Fruit fly (Drosophila melanogaster): ENCODE data around the gene LSm-4.

LSm-4 gene

DNA sequence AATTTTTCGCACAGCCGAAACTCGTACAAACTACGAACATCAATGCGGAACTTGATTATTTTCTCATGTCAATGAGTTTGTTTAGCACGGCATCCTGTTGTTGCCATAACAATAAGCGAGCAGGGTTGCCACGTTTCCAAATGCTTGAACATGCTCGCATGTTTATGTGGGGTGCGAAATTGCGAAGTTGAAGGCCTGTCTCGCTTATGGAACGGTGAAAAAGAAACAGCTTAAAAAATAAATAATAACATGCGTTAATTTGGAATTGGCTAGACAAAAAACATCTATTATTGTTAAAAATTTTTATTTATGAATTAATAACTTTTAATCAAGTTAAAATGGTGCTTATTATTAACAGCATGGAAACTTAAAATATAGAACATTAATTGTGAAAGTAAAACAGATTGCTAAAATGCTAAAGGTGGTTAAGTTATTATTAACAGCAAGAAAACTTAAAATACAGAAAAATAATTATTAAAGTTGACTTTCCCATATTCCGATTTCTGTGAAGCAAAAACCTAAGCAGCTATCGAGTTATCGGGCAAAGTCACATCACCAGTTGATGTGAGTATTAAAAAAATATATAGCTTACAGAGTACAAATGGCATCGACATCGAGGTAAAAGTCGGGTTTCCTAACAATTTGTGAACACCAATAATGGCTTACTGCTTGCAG is 25.9 kb upstream of the LSm-4 start, which contains the start of the genes Bug22 and TfIIB (continued):
- TF ChIP-seq danr (GFP tag; IDR thresholded peaks at IDR 0.05) (no peak), ems (GFP tag; optimal IDR thresholded peaks at IDR 0.05) (peak; percentile 52), Neu2 (GFP tag; optimal IDR thresholded peaks at IDR 0.05; ENCODE audit: borderline replicate concordance) (no peak), pb (GFP tag; optimal IDR thresholded peaks at IDR 0.05) (no peak), Drgx (GFP tag; IDR thresholded peaks at IDR 0.05) (peak; percentile 51; the same call in 1 of the 2 replicates), gsb (GFP tag; IDR thresholded peaks at IDR 0.05) (0 out of 2 replicates have a peak, but pooled peaks have one; percentile 30), CG4617 (GFP tag; optimal IDR thresholded peaks at IDR 0.05; ENCODE audit: borderline replicate concordance) (peak; percentile 27), Dref (GFP tag; IDR thresholded peaks at IDR 0.05) (peak; percentile 67), Ets65A (GFP tag) (peak; percentile 94), Fer2 (tag; optimal IDR thresholded peaks at IDR 0.05) (peak; percentile 28), CG34422 (GFP tag; IDR thresholded peaks at IDR 0.05) (peak; percentile 72), B-H1 (GFP tag; IDR thresholded peaks at IDR 0.05) (peak; percentile 43; the same call in 1 of the 3 replicates), Meics (GFP tag; optimal IDR thresholded peaks at IDR 0.05) (peak; percentile 74), Sox102F (GFP tag; optimal IDR thresholded peaks at IDR 0.05) (no peak), ham (GFP tag; IDR thresholded peaks at IDR 0.05) (no peak), caup (GFP tag; optimal IDR thresholded peaks at IDR 0.05; ENCODE audit: severe bottlenecking) (no peak), unpg (GFP tag; optimal IDR thresholded peaks at IDR 0.05) (peak; percentile 59), Hr51 (GFP tag; optimal IDR thresholded peaks at IDR 0.05) (peak; percentile 75 to 76), tup (GFP tag; optimal IDR thresholded peaks at IDR 0.05) (peak; percentile 61), fd3F (GFP tag; optimal IDR thresholded peaks at IDR 0.05) (peak; percentile 61), sens-2 (GFP tag; IDR thresholded peaks at IDR 0.05) (no peak), zf30C (GFP tag; optimal IDR thresholded peaks at IDR 0.05) (no peak), NK7.1 (GFP tag; optimal IDR thresholded peaks at IDR 0.05) (no peak), hth (optimal IDR thresholded peaks at IDR 0.05) (no peak), ab (GFP tag; optimal IDR thresholded peaks at IDR 0.05) (no peak), odd (GFP tag; optimal IDR thresholded peaks at IDR 0.05) (peak; percentile 15), CG17186 (GFP tag; optimal IDR thresholded peaks at IDR 0.05) (no peak), Gsc (GFP tag; IDR thresholded peaks at IDR 0.05) (no peak), jumu (GFP tag; optimal IDR thresholded peaks at IDR 0.05) (peak; percentile 61), CG43689 (GFP tag; IDR thresholded peaks at IDR 0.05) (no peak), bab2 (GFP tag; optimal IDR thresholded peaks at IDR 0.05) (peak; percentile 66), CG7928 (GFP tag; optimal IDR thresholded peaks at IDR 0.05) (no peak), cad (GFP tag; optimal IDR thresholded peaks at IDR 0.05) (no peak), CG9876 (GFP tag; optimal IDR thresholded peaks at IDR 0.05) (peak; percentile 41), fu2 (GFP tag; optimal IDR thresholded peaks at IDR 0.05) (peak; percentile 34), CG1233 (GFP tag; optimal IDR thresholded peaks at IDR 0.05) (peak; percentile 66), Doc2 (GFP tag; IDR thresholded peaks at IDR 0.05) (no peak), B-H2 (GFP tag; optimal IDR thresholded peaks at IDR 0.05) (peak; percentile 76), tin (GFP tag; optimal IDR thresholded peaks at IDR 0.05) (peak; percentile 67), Blimp-1 (GFP tag; optimal IDR thresholded peaks at IDR 0.05) (no peak), da (GFP tag; optimal IDR thresholded peaks at IDR 0.05) (no peak), CG9215 (GFP tag; IDR thresholded peaks at IDR 0.05) (no peak), Optix (GFP tag; IDR thresholded peaks at IDR 0.05) (peak; percentile 60; the same call in 1 of the 3 replicates), CG13894 (tag; optimal IDR thresholded peaks at IDR 0.05) (no peak), ro (GFP tag; IDR thresholded peaks at IDR 0.05) (no peak), CG17829 (tag; optimal IDR thresholded peaks at IDR 0.05) (peak; percentile 80), CG15479 (GFP tag; optimal IDR thresholded peaks at IDR 0.05) (no peak), CG17568 (GFP tag; optimal IDR thresholded peaks at IDR 0.05) (no peak), CG13624 (GFP tag; optimal IDR thresholded peaks at IDR 0.05) (peak; percentile 62), CG6791 (GFP tag; IDR thresholded peaks at IDR 0.05; ENCODE audit: partially characterized antibody) (peak; percentile 22; the same call in 1 of the 3 replicates)

Measured in whole organism, embryonic.